Fruit fly (Drosophila melanogaster): ENCODE measurements around the gene Ca-beta.

The Ca-beta gene

dm6 chr2L:11199068-11199467 is 4.3 kb downstream of the Ca-beta start (continued):
- TF ChIP-seq CG13775 (GFP tag; optimal IDR thresholded peaks at IDR 0.05) (no peak), sd (tag; optimal IDR thresholded peaks at IDR 0.05) (peak; percentile 56), sens (GFP tag) (no peak), fu2 (GFP tag; optimal IDR thresholded peaks at IDR 0.05) (peak; percentile 22), wdn (GFP tag; IDR thresholded peaks at IDR 0.05) (peak; percentile 68), CG13424 (tag; optimal IDR thresholded peaks at IDR 0.05) (peak; percentile 49), gt (GFP tag; IDR thresholded peaks at IDR 0.05) (no peak), dysf (GFP tag; IDR thresholded peaks at IDR 0.05) (peak; percentile 56; the same call in 2 of the 3 replicates), maf-S (GFP tag; optimal IDR thresholded peaks at IDR 0.05) (no peak), ham (GFP tag; IDR thresholded peaks at IDR 0.05) (no peak), lilli (GFP tag; optimal IDR thresholded peaks at IDR 0.05) (peak; percentile 59), Pdp1 (GFP tag; optimal IDR thresholded peaks at IDR 0.05) (peak in 1 of 2 experiments; percentile 18), Mrtf (GFP tag; IDR thresholded peaks at IDR 0.05) (no peak), ato (GFP tag; IDR thresholded peaks at IDR 0.05; ENCODE audit: partially characterized antibody) (no peak), CG14014 (GFP tag; IDR thresholded peaks at IDR 0.05) (peak; percentile 61), vnd (GFP tag; IDR thresholded peaks at IDR 0.05; ENCODE audit: partially characterized antibody) (no peak), Dip2 (GFP tag; IDR thresholded peaks at IDR 0.05) (no peak), CG16779 (GFP tag; IDR thresholded peaks at IDR 0.05) (no peak), Bdp1 (GFP tag; optimal IDR thresholded peaks at IDR 0.05) (no peak), Hr39 (optimal IDR thresholded peaks at IDR 0.05) (no peak), Oli (tag; optimal IDR thresholded peaks at IDR 0.05) (peak; percentile 30), Hr51 (GFP tag; optimal IDR thresholded peaks at IDR 0.05) (peak in 1 of 2 experiments; percentile 31), sim (GFP tag; IDR thresholded peaks at IDR 0.05) (no peak), ac (GFP tag; optimal IDR thresholded peaks at IDR 0.05) (no peak), CG18599 (GFP tag; optimal IDR thresholded peaks at IDR 0.05) (peak; percentile 36), CG4820 (GFP tag; optimal IDR thresholded peaks at IDR 0.05) (no peak), Adf1 (GFP tag; IDR thresholded peaks at IDR 0.05) (peak; percentile 54), D19A (tag; optimal IDR thresholded peaks at IDR 0.05) (no peak), ind (GFP tag; optimal IDR thresholded peaks at IDR 0.05) (peak; percentile 48), gce (GFP tag; IDR thresholded peaks at IDR 0.05) (no peak), tup (GFP tag; optimal IDR thresholded peaks at IDR 0.05) (no peak), Dfd (GFP tag; optimal IDR thresholded peaks at IDR 0.05) (no peak), oc (tag; optimal IDR thresholded peaks at IDR 0.05) (no peak), CG3281 (GFP tag; optimal IDR thresholded peaks at IDR 0.05) (peak; percentile 65), tll (GFP tag; optimal IDR thresholded peaks at IDR 0.05) (no peak), Fer3 (tag; optimal IDR thresholded peaks at IDR 0.05) (peak; percentile 68), zfh2 (GFP tag; optimal IDR thresholded peaks at IDR 0.05) (peak; percentile 71), CG17328 (GFP tag; IDR thresholded peaks at IDR 0.05) (no peak), CG8944 (GFP tag; optimal IDR thresholded peaks at IDR 0.05) (no peak), YL-1 (GFP tag; optimal IDR thresholded peaks at IDR 0.05) (no peak), CG4707 (GFP tag; optimal IDR thresholded peaks at IDR 0.05) (no peak), dmrt99B (tag; optimal IDR thresholded peaks at IDR 0.05) (peak; percentile 9), gsb-n (tag; optimal IDR thresholded peaks at IDR 0.05) (no peak), jumu (GFP tag; optimal IDR thresholded peaks at IDR 0.05) (no peak), en (GFP tag; optimal IDR thresholded peaks at IDR 0.05) (no peak), CG7372 (GFP tag; IDR thresholded peaks at IDR 0.05) (no peak), CG8924 (tag; optimal IDR thresholded peaks at IDR 0.05) (peak; percentile 66), ci (GFP tag; IDR thresholded peaks at IDR 0.05) (no peak), dmrt11E (tag; optimal IDR thresholded peaks at IDR 0.05) (no peak), CG12942 (GFP tag; optimal IDR thresholded peaks at IDR 0.05) (peak; percentile 17), Camta (GFP tag; optimal IDR thresholded peaks at IDR 0.05) (no peak), B-H1 (GFP tag; IDR thresholded peaks at IDR 0.05) (peak; percentile 15; the same call in 2 of the 3 replicates)
